Fruit fly (Drosophila melanogaster) whole organism, embryonic: ENCODE measurements around the gene CG5377.

ENCODE experiments used
- BEAF-32 ChIP-seq: fragments of 200-800 bp; sonication (Bioruptor generic); optimal IDR thresholded peaks from 3 replicates; lab custom pipeline; 2017; ENCODE audit warnings: missing biosample characterization, missing genetic modification characterization, mild to moderate bottlenecking, moderate library complexity, missing genetic modification reagents
- CG10543 ChIP-seq: fragments of 200-800 bp; sonication (Bioruptor generic); optimal IDR thresholded peaks from 3 replicates; lab custom pipeline; 2017; ENCODE audit warnings: missing biosample characterization, mild to moderate bottlenecking, missing genetic modification characterization, moderate library complexity
- CG11456 ChIP-seq: fragments of 200-800 bp; sonication (Bioruptor generic); IDR thresholded peaks from 3 replicates; pipeline ENCODE4 v1.3.6; 2022; ENCODE audit warnings: missing biosample characterization, missing genetic modification characterization
- CG11696 ChIP-seq: fragments of 200-800 bp; sonication (Bioruptor generic); IDR thresholded peaks from 2 replicates; pipeline ENCODE4 v1.3.6; 2022; ENCODE audit warnings: missing biosample characterization, missing genetic modification characterization
- CG13775 ChIP-seq: fragments of 200-800 bp; sonication (Bioruptor generic); optimal IDR thresholded peaks from 3 replicates; lab custom pipeline; 2017; ENCODE audit warnings: missing biosample characterization, mild to moderate bottlenecking, missing genetic modification characterization
- CG14441 ChIP-seq: fragments of 200-800 bp; sonication (Bioruptor generic); IDR thresholded peaks from 2 replicates; pipeline ENCODE4 v1.3.6; 2022; ENCODE audit warnings: missing biosample characterization, missing genetic modification characterization
- CG16779 ChIP-seq: fragments of 200-800 bp; sonication (Bioruptor generic); IDR thresholded peaks from 2 replicates; pipeline ENCODE4 v1.3.6; 2022; ENCODE audit warnings: missing biosample characterization, missing genetic modification characterization
- CG16813 ChIP-seq: fragments of 200-800 bp; sonication (Bioruptor generic); IDR thresholded peaks from 3 replicates; pipeline ENCODE4 v1.3.6; 2022; ENCODE audit warnings: missing biosample characterization, missing genetic modification characterization; ENCODE audit not compliant: partially characterized antibody
- CG1832 ChIP-seq: fragments of 200-800 bp; sonication (Bioruptor generic); optimal IDR thresholded peaks from 2 replicates; lab custom pipeline; 2017; ENCODE audit warnings: missing biosample characterization, mild to moderate bottlenecking, missing genetic modification characterization, inconsistent platforms
- CG2889 ChIP-seq: fragments of 200-800 bp; sonication (Bioruptor generic); IDR thresholded peaks from 3 replicates; pipeline ENCODE4 v1.3.6; 2022; ENCODE audit warnings: missing biosample characterization, missing genetic modification characterization
- CG30403 ChIP-seq: fragments of 200-800 bp; sonication (Bioruptor generic); optimal IDR thresholded peaks from 3 replicates; lab custom pipeline; 2016; ENCODE audit warnings: missing biosample characterization, missing genetic modification characterization
- CG30431 ChIP-seq: fragments of 200-800 bp; sonication (Bioruptor generic); optimal IDR thresholded peaks from 2 replicates; lab custom pipeline; 2017; ENCODE audit warnings: missing biosample characterization, missing genetic modification characterization
- CG31388 ChIP-seq: fragments of 200-800 bp; sonication (Bioruptor generic); optimal IDR thresholded peaks from 2 replicates; lab custom pipeline; 2016; ENCODE audit warnings: missing biosample characterization, missing genetic modification characterization
- CG3407 ChIP-seq: fragments of 200-800 bp; sonication (Bioruptor generic); optimal IDR thresholded peaks from 2 replicates; lab custom pipeline; 2018; ENCODE audit warnings: missing biosample characterization, mild to moderate bottlenecking, missing genetic modification characterization
- CG3847 ChIP-seq: fragments of 200-800 bp; sonication (Bioruptor generic); IDR thresholded peaks from 2 replicates; pipeline ENCODE4 v1.3.6; 2022; ENCODE audit warnings: missing biosample characterization, missing genetic modification characterization
- CG4730 ChIP-seq: fragments of 200-800 bp; sonication (Bioruptor generic); IDR thresholded peaks from 2 replicates; pipeline ENCODE4 v1.3.6; 2022; ENCODE audit warnings: missing biosample characterization, missing genetic modification characterization
- CG6683 ChIP-seq: fragments of 200-800 bp; sonication (Bioruptor generic); optimal IDR thresholded peaks from 2 replicates; lab custom pipeline; 2017; ENCODE audit warnings: missing biosample characterization, mild to moderate bottlenecking, missing genetic modification characterization, missing genetic modification reagents
- CG7271 ChIP-seq: fragments of 200-800 bp; sonication (Bioruptor generic); optimal IDR thresholded peaks from 2 replicates; lab custom pipeline; 2018; ENCODE audit warnings: missing biosample characterization, mild to moderate bottlenecking, missing genetic modification characterization, moderate library complexity
- CG7786 ChIP-seq: fragments of 200-800 bp; sonication (Bioruptor generic); optimal IDR thresholded peaks from 2 replicates; lab custom pipeline; 2016; ENCODE audit warnings: missing biosample characterization, missing genetic modification characterization
- CG8924 ChIP-seq: fragments of 200-800 bp; optimal IDR thresholded peaks from 3 replicates; lab custom pipeline; 2019; ENCODE audit warnings: missing biosample characterization, mild to moderate bottlenecking, missing genetic modification characterization, moderate library complexity
- CG9797 ChIP-seq: fragments of 200-800 bp; sonication (Bioruptor generic); optimal IDR thresholded peaks from 3 replicates; lab custom pipeline; 2018; ENCODE audit warnings: missing biosample characterization, mild to moderate bottlenecking, missing genetic modification characterization
- CTCF ChIP-seq: fragments of 200-800 bp; sonication (Bioruptor generic); optimal IDR thresholded peaks from 2 replicates; lab custom pipeline; 2017; ENCODE audit warnings: missing biosample characterization, mild to moderate bottlenecking, missing genetic modification characterization, moderate library complexity
- CkIIα-i1 ChIP-seq: fragments of 200-800 bp; sonication (Bioruptor generic); IDR thresholded peaks from 2 replicates; pipeline ENCODE4 v1.3.6; 2022; ENCODE audit warnings: missing biosample characterization, missing genetic modification characterization
- Ets97D ChIP-seq: fragments of 200-800 bp; sonication (Bioruptor generic); optimal IDR thresholded peaks from 3 replicates; lab custom pipeline; 2016; ENCODE audit warnings: missing biosample characterization, missing genetic modification characterization
- HLH3B ChIP-seq: fragments of 200-800 bp; sonication (Bioruptor generic); IDR thresholded peaks from 2 replicates; pipeline ENCODE4 v1.3.6; 2022; ENCODE audit warnings: missing biosample characterization, missing genetic modification characterization
- Jarid2 ChIP-seq: fragments of 200-800 bp; sonication (Bioruptor generic); optimal IDR thresholded peaks from 3 replicates; lab custom pipeline; 2017; ENCODE audit warnings: mild to moderate bottlenecking, missing biosample characterization, missing genetic modification reagents, missing genetic modification characterization
- Lhr ChIP-seq: fragments of 200-800 bp; sonication (Bioruptor generic); optimal IDR thresholded peaks from 3 replicates; lab custom pipeline; 2017; ENCODE audit warnings: mild to moderate bottlenecking, missing biosample characterization, missing genetic modification reagents, missing genetic modification characterization
- NK7.1 ChIP-seq: fragments of 200-800 bp; sonication (Bioruptor generic); optimal IDR thresholded peaks from 3 replicates; lab custom pipeline; 2016; ENCODE audit warnings: missing biosample characterization, missing genetic modification characterization
- Nf-YA ChIP-seq: fragments of 200-800 bp; sonication (Bioruptor generic); IDR thresholded peaks from 2 replicates; pipeline ENCODE4 v1.3.6; 2022; ENCODE audit warnings: missing biosample characterization, missing genetic modification characterization
- Sin3A ChIP-seq: fragments of >200 bp; optimal IDR thresholded peaks from 2 replicates; lab custom pipeline; 2018
- Ssrp ChIP-seq: fragments of 200-800 bp; sonication (Bioruptor generic); optimal IDR thresholded peaks from 2 replicates; lab custom pipeline; 2018; ENCODE audit warnings: missing biosample characterization, mild to moderate bottlenecking, missing genetic modification characterization, moderate library complexity
- Stat92E ChIP-seq, 3 experiments: fragments of >200 bp in 2 of 3; fragments of 200-800 bp in 1 of 3; sonication (Bioruptor generic) in 1 of 3; optimal IDR thresholded peaks; 2 replicates each; lab custom pipeline; 2017 to 2019; ENCODE audit warnings: missing biosample characterization in 3 of 3, missing genetic modification characterization in 3 of 3, mild to moderate bottlenecking in 1 of 3, moderate library complexity in 1 of 3
- Taf1 ChIP-seq: fragments of 200-800 bp; sonication (Bioruptor generic); IDR thresholded peaks from 2 replicates; pipeline ENCODE4 v1.3.6; 2022; ENCODE audit warnings: missing biosample characterization, missing genetic modification characterization
- bowl ChIP-seq: fragments of 200-800 bp; sonication (Bioruptor generic); IDR thresholded peaks from 2 replicates; pipeline ENCODE4 v1.3.6; 2022; ENCODE audit warnings: missing biosample characterization, missing genetic modification characterization
- br ChIP-seq: fragments of >200 bp; optimal IDR thresholded peaks from 2 replicates; lab custom pipeline; 2017
- crc ChIP-seq: fragments of 200-800 bp; sonication (Bioruptor generic); optimal IDR thresholded peaks from 2 replicates; lab custom pipeline; 2016; ENCODE audit warnings: missing biosample characterization, missing genetic modification characterization
- dmrt99B ChIP-seq: fragments of 200-800 bp; sonication (Bioruptor generic); optimal IDR thresholded peaks from 2 replicates; lab custom pipeline; 2018; ENCODE audit warnings: missing biosample characterization, mild to moderate bottlenecking, missing genetic modification characterization, moderate library complexity
- ems ChIP-seq: fragments of 200-800 bp; sonication (Bioruptor generic); optimal IDR thresholded peaks from 3 replicates; lab custom pipeline; 2016; ENCODE audit warnings: missing biosample characterization, missing genetic modification characterization
- gsb-n ChIP-seq: fragments of 200-800 bp; sonication (Bioruptor generic); optimal IDR thresholded peaks from 3 replicates; lab custom pipeline; 2018; ENCODE audit warnings: missing biosample characterization, mild to moderate bottlenecking, missing genetic modification characterization
- h ChIP-seq: fragments of >200 bp; optimal IDR thresholded peaks from 2 replicates; lab custom pipeline; 2017
- hkb ChIP-seq, 2 experiments: fragments of 200-800 bp in 1 of 2; fragments of >200 bp in 1 of 2; sonication (Bioruptor generic) in 1 of 2; IDR thresholded peaks in 1 of 2; optimal IDR thresholded peaks in 1 of 2; 2 replicates each; pipeline versions ENCODE4 v1.3.6 to Lab custom; 2017 to 2022; ENCODE audit warnings: missing biosample characterization in 1 of 2, missing genetic modification characterization in 1 of 2
- knrl ChIP-seq: fragments of 200-800 bp; sonication (Bioruptor generic); IDR thresholded peaks from 3 replicates; pipeline ENCODE4 v1.3.6; 2022; ENCODE audit warnings: missing biosample characterization, missing genetic modification characterization; ENCODE audit not compliant: partially characterized antibody
- lbe ChIP-seq: fragments of 200-800 bp; sonication (Bioruptor generic); optimal IDR thresholded peaks from 2 replicates; lab custom pipeline; 2016; ENCODE audit warnings: missing biosample characterization, mild to moderate bottlenecking, missing genetic modification characterization
- odd ChIP-seq: fragments of 200-800 bp; sonication (Bioruptor generic); optimal IDR thresholded peaks from 2 replicates; lab custom pipeline; 2017; ENCODE audit warnings: missing biosample characterization, mild to moderate bottlenecking, missing genetic modification characterization
- p53 ChIP-seq: fragments of 200-800 bp; sonication (Bioruptor generic); optimal IDR thresholded peaks from 2 replicates; lab custom pipeline; 2016; ENCODE audit warnings: missing biosample characterization, missing genetic modification characterization
- prd ChIP-seq, 3 experiments: fragments of >200 bp in 2 of 3; fragments of 200-800 bp in 1 of 3; sonication (Bioruptor generic) in 1 of 3; optimal IDR thresholded peaks in 2 of 3; IDR thresholded peaks in 1 of 3; 2 replicates in 2 of 3; 3 replicates in 1 of 3; pipeline versions ENCODE4 v1.3.6 to Lab custom; 2017 to 2022; ENCODE audit warnings: missing biosample characterization in 1 of 3, missing genetic modification characterization in 1 of 3
- ro ChIP-seq: fragments of 200-800 bp; sonication (Bioruptor generic); IDR thresholded peaks from 2 replicates; pipeline ENCODE4 v1.3.6; 2022; ENCODE audit warnings: missing biosample characterization, missing genetic modification characterization
- shn ChIP-seq: fragments of 200-800 bp; sonication (Bioruptor generic); optimal IDR thresholded peaks from 3 replicates; lab custom pipeline; 2016; ENCODE audit warnings: missing biosample characterization, missing genetic modification characterization
- sima ChIP-seq: fragments of 200-800 bp; sonication (Bioruptor generic); optimal IDR thresholded peaks from 2 replicates; lab custom pipeline; 2016; ENCODE audit warnings: missing biosample characterization, missing genetic modification characterization
- sisA ChIP-seq: fragments of 200-800 bp; sonication (Bioruptor generic); IDR thresholded peaks from 2 replicates; pipeline ENCODE4 v1.3.6; 2022; ENCODE audit warnings: missing biosample characterization, missing genetic modification characterization
- sob ChIP-seq: fragments of 200-800 bp; sonication (Bioruptor generic); IDR thresholded peaks from 2 replicates; pipeline ENCODE4 v1.3.6; 2022; ENCODE audit warnings: missing biosample characterization, missing genetic modification characterization
- toy ChIP-seq: fragments of 200-800 bp; sonication (Bioruptor generic); IDR thresholded peaks from 2 replicates; pipeline ENCODE4 v1.3.6; 2022; ENCODE audit warnings: missing biosample characterization, missing genetic modification characterization

Gene CG5377

DNA sequence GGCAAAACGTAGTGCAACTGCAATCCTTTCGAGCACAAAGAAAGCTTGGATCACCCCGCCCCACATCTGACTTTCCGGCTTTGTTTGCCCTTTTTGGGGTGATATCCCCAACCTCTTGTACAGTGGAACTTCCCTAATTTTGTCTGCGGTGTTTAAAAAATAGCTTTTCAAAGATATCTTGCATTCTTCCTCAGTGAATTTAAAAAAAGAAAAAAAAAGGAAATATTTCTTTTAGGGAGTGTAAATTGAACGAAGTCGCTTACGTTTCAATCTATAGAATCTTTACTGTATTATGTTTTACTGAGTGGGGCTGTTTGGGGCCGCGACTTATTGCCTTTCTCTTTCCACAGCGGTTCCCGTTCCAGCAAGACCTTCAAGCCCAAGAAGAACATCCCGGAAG is 46.3 kb downstream of the CG5377 start (continued):
- no peak for TF ChIP-seq knrl (GFP tag; lab: Robert Waterston, UW)
- no peak for TF ChIP-seq shn (GFP tag; lab: Kevin White, UChicago)
- TF ChIP-seq CG30403 (GFP tag; lab: Kevin White, UChicago): peak; percentile 62
- TF ChIP-seq CG4730 (GFP tag; lab: Robert Waterston, UW): peak; percentile 48
- TF ChIP-seq CG3407: no peak
- peak; percentile 73 for TF ChIP-seq crc
- TF ChIP-seq Nf-YA (GFP tag; lab: Robert Waterston, UW): 0 out of 2 replicates have a peak, but pooled peaks have one; percentile 28
- TF ChIP-seq CG30431 (GFP tag; lab: Kevin White, UChicago): no peak
- TF ChIP-seq prd (optimal IDR thresholded peaks at IDR 0.05; lab: Kevin White, UChicago): no peak
- TF ChIP-seq prd (GFP tag; IDR thresholded peaks at IDR 0.05; lab: Robert Waterston, UW): peak; percentile 82
- TF ChIP-seq Taf1 (GFP tag; lab: Robert Waterston, UW): peak; percentile 60; the same call in 1 of the 2 replicates
- no peak for TF ChIP-seq CG9797 (GFP tag; lab: Kevin White, UChicago)
- no peak for TF ChIP-seq BEAF-32 (GFP tag; lab: Kevin White, UChicago)
- no peak for TF ChIP-seq CG31388 (GFP tag; lab: Kevin White, UChicago)
- TF ChIP-seq CG16813 (GFP tag; lab: Robert Waterston, UW): no peak
- no peak for TF ChIP-seq odd
- no peak for TF ChIP-seq Ets97D
- no peak for TF ChIP-seq Stat92E (GFP tag; optimal IDR thresholded peaks at IDR 0.05; lab: Kevin White, UChicago)
- peak; percentile 72 for TF ChIP-seq bowl (GFP tag; lab: Robert Waterston, UW)
- TF ChIP-seq CG7271 (tag; lab: Kevin White, UChicago): no peak
- peak; percentile 45 for TF ChIP-seq CG2889 (GFP tag; lab: Robert Waterston, UW)
- TF ChIP-seq dmrt99B: no peak
- TF ChIP-seq toy: no peak
- no peak for TF ChIP-seq h (lab: Kevin White, UChicago)
- TF ChIP-seq ro (GFP tag; lab: Robert Waterston, UW): no peak
- peak; percentile 46 for TF ChIP-seq NK7.1 (GFP tag; lab: Kevin White, UChicago)
- no peak for TF ChIP-seq br (lab: Kevin White, UChicago)
- TF ChIP-seq CTCF: no peak
- TF ChIP-seq sob (GFP tag; lab: Robert Waterston, UW): peak; percentile 72
- peak; percentile 87 for TF ChIP-seq CG11456
- no peak for TF ChIP-seq Jarid2 (GFP tag; lab: Kevin White, UChicago)
- TF ChIP-seq lbe (GFP tag; lab: Kevin White, UChicago): peak; percentile 64
- no peak for TF ChIP-seq CG16779
- TF ChIP-seq sima: peak; percentile 27
- peak; percentile 64; the same call in 1 of the 2 replicates for TF ChIP-seq HLH3B
- peak; percentile 42; the same call in 1 of the 2 replicates for TF ChIP-seq sisA (GFP tag; lab: Robert Waterston, UW)
- TF ChIP-seq CG7786 (GFP tag; lab: Kevin White, UChicago): peak; percentile 52
- TF ChIP-seq CG11696: peak; percentile 43; the same call in 1 of the 2 replicates
- TF ChIP-seq Lhr (GFP tag; lab: Kevin White, UChicago): no peak
- no peak for TF ChIP-seq CG10543 (GFP tag; lab: Kevin White, UChicago)
- TF ChIP-seq CG13775 (GFP tag; lab: Kevin White, UChicago): peak; percentile 43
- no peak for TF ChIP-seq CG8924 (tag; lab: Kevin White, UChicago)
- TF ChIP-seq Sin3A (lab: Kevin White, UChicago): no peak
- TF ChIP-seq CkIIα-i1: no peak
- peak; percentile 43 for TF ChIP-seq hkb (optimal IDR thresholded peaks at IDR 0.05; lab: Kevin White, UChicago)
- peak; percentile 86 for TF ChIP-seq hkb (GFP tag; IDR thresholded peaks at IDR 0.05; lab: Robert Waterston, UW)
- TF ChIP-seq p53 (GFP tag; lab: Kevin White, UChicago): no peak
- TF ChIP-seq gsb-n (tag; lab: Kevin White, UChicago): no peak
- TF ChIP-seq CG14441: peak; percentile 87
- TF ChIP-seq Ssrp (tag; lab: Kevin White, UChicago): peak; percentile 43
- TF ChIP-seq ems (GFP tag; lab: Kevin White, UChicago): no peak
- TF ChIP-seq CG3847: peak; percentile 66
- no peak for TF ChIP-seq CG1832
- TF ChIP-seq CG6683 (GFP tag; lab: Kevin White, UChicago): no peak
